Fruit fly (Drosophila melanogaster) whole organism, wandering third instar larva: Measurements from ENCODE around the gene CG3517.

Experiments
- Abd-B ChIP-seq: fragments of >200 bp; optimal IDR thresholded peaks from 2 replicates; lab custom pipeline; 2017; ENCODE audit warnings: missing biosample characterization, missing genetic modification characterization
- CG32264 ChIP-seq: fragments of 200-800 bp; sonication (Bioruptor generic); optimal IDR thresholded peaks from 2 replicates; lab custom pipeline; 2016; ENCODE audit warnings: missing biosample characterization, missing genetic modification characterization
- HLH106 ChIP-seq: fragments of 200-800 bp; optimal IDR thresholded peaks from 3 replicates; lab custom pipeline; 2019; ENCODE audit warnings: missing biosample characterization, mild to moderate bottlenecking, missing genetic modification characterization, moderate library complexity
- Rel ChIP-seq, 2 experiments: fragments of 200-800 bp; sonication (Bioruptor generic) in 1 of 2; optimal IDR thresholded peaks; 2 replicates in 1 of 2; 3 replicates in 1 of 2; lab custom pipeline; 2016 to 2019; ENCODE audit warnings: mild to moderate bottlenecking in 2 of 2, missing biosample characterization in 2 of 2, missing genetic modification characterization in 2 of 2, moderate library complexity in 1 of 2
- brk ChIP-seq: fragments of 200-800 bp; sonication (Bioruptor generic); optimal IDR thresholded peaks from 2 replicates; lab custom pipeline; 2016; ENCODE audit warnings: missing biosample characterization, mild to moderate bottlenecking, missing genetic modification characterization
- ey ChIP-seq: fragments of 200-800 bp; sonication (Bioruptor generic); optimal IDR thresholded peaks from 2 replicates; lab custom pipeline; 2016; ENCODE audit warnings: missing biosample characterization, missing genetic modification characterization
- jim ChIP-seq: fragments of 175-275, 200-325 bp; sonication (Bioruptor generic); optimal IDR thresholded peaks from 2 replicates; lab custom pipeline; 2016; ENCODE audit warnings: missing biosample characterization, mild to moderate bottlenecking, missing genetic modification characterization
- lola ChIP-seq: fragments of >200 bp; optimal IDR thresholded peaks from 2 replicates; lab custom pipeline; 2017; ENCODE audit warnings: missing biosample characterization, missing genetic modification characterization
- psq ChIP-seq: fragments of 200-800 bp; sonication (Bioruptor generic); optimal IDR thresholded peaks from 3 replicates; lab custom pipeline; 2017; ENCODE audit warnings: missing biosample characterization, mild to moderate bottlenecking, missing genetic modification characterization, moderate library complexity
- rgr ChIP-seq: fragments of 200-800 bp; sonication (Bioruptor generic); optimal IDR thresholded peaks from 3 replicates; lab custom pipeline; 2016; ENCODE audit warnings: missing biosample characterization, mild to moderate bottlenecking, missing genetic modification characterization

dm6 chr3R:19389919-19390318 is 35.1 kb downstream of the CG3517 start, which contains the start of gene CG18493:
- TF ChIP-seq HLH106 (tag; lab: Kevin White, UChicago), result no peak
- no peak for TF ChIP-seq CG32264 (GFP tag; lab: Kevin White, UChicago)
- TF ChIP-seq jim (GFP tag; lab: Kevin White, UChicago), result no peak
- no peak for TF ChIP-seq lola
- TF ChIP-seq ey (GFP tag; lab: Kevin White, UChicago), result no peak
- TF ChIP-seq Abd-B (GFP tag; lab: Kevin White, UChicago), result no peak
- no peak for TF ChIP-seq brk (GFP tag; lab: Kevin White, UChicago)
- no peak for TF ChIP-seq psq (GFP tag; lab: Kevin White, UChicago)
- TF ChIP-seq rgr, result no peak
- TF ChIP-seq Rel (GFP tag; optimal IDR thresholded peaks at IDR 0.05; lab: Kevin White, UChicago), result no peak
- no peak for TF ChIP-seq Rel (tag; optimal IDR thresholded peaks at IDR 0.05; lab: Kevin White, UChicago)
